Worm (Caenorhabditis elegans) whole organism, mixed stage, embryonic: ENCODE results near the gene nhr-140.
A peak's percentile ranks its signal among the peaks of the same experiment; 100 is the strongest.

Source experiments
- M03D4.4 ChIP-seq: sonication (generic microtip); optimal IDR thresholded peaks from 2 replicates; lab custom pipeline; 2017; ENCODE audit warnings: mild to moderate bottlenecking, missing genetic modification characterization, missing compliant biosample characterization
- bed-3 ChIP-seq: fragments of 200-800 bp; sonication (Bioruptor generic); optimal IDR thresholded peaks from 3 replicates; lab custom pipeline; 2018; ENCODE audit warnings: mild to moderate bottlenecking, missing genetic modification characterization, moderate library complexity, missing compliant biosample characterization
- blmp-1 ChIP-seq: fragments of 150-350 bp; optimal IDR thresholded peaks from 2 replicates; lab custom pipeline; 2014; ENCODE audit warnings: missing biosample characterization, missing genetic modification characterization
- ceh-39 ChIP-seq: fragments of 150-350 bp; optimal IDR thresholded peaks from 2 replicates; lab custom pipeline; 2014; ENCODE audit warnings: missing biosample characterization, missing genetic modification characterization
- ceh-43 ChIP-seq: fragments of 200-800 bp; sonication (Bioruptor generic); optimal IDR thresholded peaks from 2 replicates; lab custom pipeline; 2018; ENCODE audit warnings: mild to moderate bottlenecking, missing genetic modification characterization, moderate library complexity, missing compliant biosample characterization
- ces-1 ChIP-seq: fragments of 150-350 bp; optimal IDR thresholded peaks from 2 replicates; lab custom pipeline; 2014; ENCODE audit warnings: missing biosample characterization, missing genetic modification reagents, missing genetic modification characterization
- cnd-1 ChIP-seq: fragments of 200-800 bp; sonication (Bioruptor generic); optimal IDR thresholded peaks from 2 replicates; lab custom pipeline; 2018; ENCODE audit warnings: mild to moderate bottlenecking, missing genetic modification characterization, missing compliant biosample characterization
- drap-1 ChIP-seq: fragments of 200-800 bp; sonication (Bioruptor generic); optimal IDR thresholded peaks from 3 replicates; lab custom pipeline; 2018; ENCODE audit warnings: mild to moderate bottlenecking, missing genetic modification characterization, missing compliant biosample characterization
- elt-1 ChIP-seq: sonication (generic microtip); optimal IDR thresholded peaks from 2 replicates; lab custom pipeline; 2017; ENCODE audit warnings: missing genetic modification characterization, mild to moderate bottlenecking, missing compliant biosample characterization, antibody characterized with exemption, moderate library complexity, borderline replicate concordance; ENCODE audit not compliant: insufficient read depth
- elt-3 ChIP-seq: fragments of 150-350 bp; optimal IDR thresholded peaks from 2 replicates; lab custom pipeline; 2014; ENCODE audit warnings: missing biosample characterization, missing genetic modification characterization
- flh-1 ChIP-seq: fragments of 200-800 bp; sonication (Bioruptor generic); optimal IDR thresholded peaks from 2 replicates; lab custom pipeline; 2018; ENCODE audit warnings: mild to moderate bottlenecking, missing genetic modification characterization, moderate library complexity, missing compliant biosample characterization
- hlh-1 ChIP-seq: fragments of 150-350 bp; optimal IDR thresholded peaks from 2 replicates; lab custom pipeline; 2014; ENCODE audit warnings: missing biosample characterization, missing genetic modification reagents, missing genetic modification characterization
- lin-13 ChIP-seq: fragments of 150-350 bp; optimal IDR thresholded peaks from 2 replicates; lab custom pipeline; 2014; ENCODE audit warnings: missing biosample characterization, missing genetic modification characterization
- lin-32 ChIP-seq: fragments of 200-800 bp; sonication (Bioruptor generic); optimal IDR thresholded peaks from 2 replicates; lab custom pipeline; 2018; ENCODE audit warnings: mild to moderate bottlenecking, missing genetic modification characterization, missing compliant biosample characterization
- lsy-2 ChIP-seq: fragments of 150-350 bp; optimal IDR thresholded peaks from 2 replicates; lab custom pipeline; 2014; ENCODE audit warnings: missing biosample characterization, missing genetic modification characterization
- mab-5 ChIP-seq: fragments of 150-350 bp; optimal IDR thresholded peaks from 2 replicates; lab custom pipeline; 2014; ENCODE audit warnings: missing biosample characterization, missing genetic modification characterization
- mls-2 ChIP-seq: sonication (generic microtip); optimal IDR thresholded peaks from 2 replicates; lab custom pipeline; 2016; ENCODE audit warnings: mild to moderate bottlenecking, missing genetic modification characterization, moderate library complexity, missing compliant biosample characterization
- nhr-12 ChIP-seq: fragments of 150-350 bp; optimal IDR thresholded peaks from 2 replicates; lab custom pipeline; 2014; ENCODE audit warnings: missing biosample characterization, missing genetic modification characterization
- nhr-2 ChIP-seq: fragments of 150-350 bp; optimal IDR thresholded peaks from 2 replicates; lab custom pipeline; 2014; ENCODE audit warnings: missing biosample characterization, missing genetic modification characterization
- nhr-237 ChIP-seq: fragments of 150-350 bp; optimal IDR thresholded peaks from 2 replicates; lab custom pipeline; 2014; ENCODE audit warnings: missing biosample characterization, missing genetic modification characterization
- nhr-28 ChIP-seq: fragments of 150-350 bp; optimal IDR thresholded peaks from 2 replicates; lab custom pipeline; 2014; ENCODE audit warnings: missing biosample characterization, missing genetic modification characterization
- nhr-76 ChIP-seq: sonication (generic microtip); optimal IDR thresholded peaks from 2 replicates; lab custom pipeline; 2017; ENCODE audit warnings: missing biosample characterization, missing genetic modification characterization
- pha-4 ChIP-seq: fragments of 150-350 bp; optimal IDR thresholded peaks from 2 replicates; lab custom pipeline; 2018; ENCODE audit warnings: missing biosample characterization, missing genetic modification reagents, missing genetic modification characterization
- sem-2 ChIP-seq: fragments of 200-800 bp; sonication (Bioruptor generic); optimal IDR thresholded peaks from 2 replicates; lab custom pipeline; 2018; ENCODE audit warnings: mild to moderate bottlenecking, missing genetic modification characterization, missing compliant biosample characterization
- snpc-4 ChIP-seq: fragments of 150-350 bp; optimal IDR thresholded peaks from 2 replicates; lab custom pipeline; 2014; ENCODE audit warnings: missing biosample characterization, missing genetic modification characterization
- sptf-1 ChIP-seq: sonication (generic microtip); optimal IDR thresholded peaks from 2 replicates; lab custom pipeline; 2017; ENCODE audit warnings: mild to moderate bottlenecking, missing genetic modification characterization, moderate library complexity, missing compliant biosample characterization
- tbx-8 ChIP-seq: fragments of 200-800 bp; sonication (Bioruptor generic); optimal IDR thresholded peaks from 2 replicates; lab custom pipeline; 2018; ENCODE audit warnings: mild to moderate bottlenecking, missing genetic modification characterization, moderate library complexity, missing compliant biosample characterization
- unc-120 ChIP-seq: sonication (generic microtip); optimal IDR thresholded peaks from 2 replicates; lab custom pipeline; 2017; ENCODE audit warnings: missing genetic modification characterization, missing compliant biosample characterization; ENCODE audit not compliant: poor library complexity, severe bottlenecking
- unc-39 ChIP-seq: fragments of 150-350 bp; optimal IDR thresholded peaks from 2 replicates; lab custom pipeline; 2014; ENCODE audit warnings: missing biosample characterization, missing genetic modification characterization
- unc-62 ChIP-seq: fragments of 150-350 bp; optimal IDR thresholded peaks from 2 replicates; lab custom pipeline; 2014; ENCODE audit warnings: missing biosample characterization, missing genetic modification reagents, missing genetic modification characterization
- zip-8 ChIP-seq: fragments of 150-350 bp; optimal IDR thresholded peaks from 2 replicates; lab custom pipeline; 2014; ENCODE audit warnings: missing biosample characterization, missing genetic modification characterization
- ztf-11 ChIP-seq: fragments of 150-350 bp; optimal IDR thresholded peaks from 2 replicates; lab custom pipeline; 2014; ENCODE audit warnings: missing biosample characterization, missing genetic modification characterization

The nhr-140 gene

ce11 chrV:6989626-6990138, at the start of gene nhr-140:
Gene nhr-140 (minus strand): TSS chrV:6989676.
- no peak for TF ChIP-seq unc-39 (tag; lab: Kevin White, UChicago)
- TF ChIP-seq nhr-12: no peak
- TF ChIP-seq elt-1: peak; percentile 93
- no peak for TF ChIP-seq ztf-11 (tag; lab: Kevin White, UChicago)
- TF ChIP-seq, all 35 proteins: peak for 1

DNA sequence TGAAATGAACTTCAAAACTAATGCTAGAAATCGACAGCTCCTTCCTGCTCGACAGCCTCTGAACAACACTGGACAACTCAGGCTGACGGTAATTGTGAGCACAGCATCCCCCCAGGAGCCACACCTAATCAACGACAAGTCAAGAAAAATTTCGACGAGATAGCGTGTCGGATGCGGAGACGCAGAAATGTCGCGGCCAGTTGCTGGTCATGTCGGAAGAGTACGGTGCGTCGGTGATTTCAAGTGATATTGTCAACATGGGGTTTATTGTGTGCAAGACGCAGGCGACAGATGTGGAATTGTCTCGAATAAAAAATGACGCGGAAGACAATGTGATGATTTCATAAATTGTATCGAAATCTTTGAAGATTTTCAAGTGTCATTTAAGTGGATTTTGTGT, 47.0 kb upstream of the nhr-140 start, which contains the start of gene twk-11:
twk-11 (minus strand) TSS at position 101 of the 400 bp plus-strand sequence.
- TF ChIP-seq nhr-28 (no peak), pha-4 (tag; lab: Kevin White, UChicago) (peak; percentile 20)

ce11 chrV:7027055-7027454, 37.6 kb upstream of the nhr-140 start, which contains the start of gene F20A1.6:
Gene F20A1.6 (minus strand): TSS chrV:7027155.
- TF ChIP-seq sptf-1 (tag; lab: Kevin White, UChicago) (no peak), mls-2 (tag; lab: Kevin White, UChicago) (no peak), mab-5 (tag; lab: Kevin White, UChicago) (no peak), lsy-2 (tag; lab: Kevin White, UChicago) (no peak), nhr-28 (no peak), nhr-76 (tag; lab: Kevin White, UChicago) (no peak), tbx-8 (no peak), unc-39 (tag; lab: Kevin White, UChicago) (no peak), zip-8 (tag; lab: Kevin White, UChicago) (no peak)

DNA sequence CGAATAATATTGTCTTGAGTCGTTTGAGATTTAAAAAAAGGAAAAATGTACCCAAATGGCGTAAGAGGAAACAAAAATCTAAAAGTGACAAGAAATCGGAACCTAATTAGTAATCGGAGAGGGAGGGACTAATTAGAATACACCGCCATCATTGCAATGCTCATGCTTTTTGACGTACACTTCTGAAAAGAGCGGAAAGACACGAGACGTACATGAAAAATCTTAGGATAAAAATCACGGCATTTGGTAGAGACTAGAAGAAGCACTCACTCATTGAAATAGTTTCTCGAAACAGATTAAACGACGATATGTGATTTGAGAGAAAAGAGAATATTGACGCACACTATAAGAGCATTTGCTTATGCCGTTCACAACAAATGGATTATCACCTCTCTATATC, 33.5 kb upstream of the nhr-140 start:
- TF ChIP-seq sem-2 (no peak), zip-8 (tag; lab: Kevin White, UChicago) (no peak), sptf-1 (tag; lab: Kevin White, UChicago) (no peak), lsy-2 (tag; lab: Kevin White, UChicago) (no peak), flh-1 (no peak), elt-3 (tag; lab: Kevin White, UChicago) (no peak), cnd-1 (tag; lab: Kevin White, UChicago) (no peak), nhr-12 (no peak), ces-1 (GFP tag; lab: Kevin White, UChicago) (no peak), drap-1 (GFP tag; lab: Kevin White, UChicago) (no peak), nhr-2 (tag; lab: Kevin White, UChicago) (no peak), ceh-43 (no peak), snpc-4 (tag; lab: Kevin White, UChicago) (no peak), lin-13 (no peak), ceh-39 (no peak), nhr-28 (no peak), unc-120 (tag; lab: Kevin White, UChicago) (no peak)

DNA sequence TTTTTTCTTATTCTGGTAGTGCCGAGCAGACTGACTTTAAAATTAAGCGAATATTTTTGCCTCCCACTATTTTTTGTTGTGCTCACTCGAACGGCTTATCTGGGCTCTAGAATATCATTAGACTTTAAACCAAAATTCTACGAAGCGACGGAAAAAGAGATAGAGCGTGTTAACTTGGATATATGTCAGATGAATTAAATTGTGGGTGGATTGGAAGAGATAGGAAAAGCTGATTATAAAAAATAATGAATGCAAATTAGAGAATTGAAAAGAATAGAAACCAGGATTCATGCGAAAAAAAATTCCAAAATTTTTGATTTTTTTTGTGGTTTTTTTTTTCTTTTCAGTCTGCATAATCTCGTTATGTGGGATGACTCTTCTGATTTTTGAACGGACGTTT, 32.3 kb upstream of the nhr-140 start, which contains the start of gene F20A1.4:
F20A1.4 (minus strand) TSS at position 101 of the 400 bp plus-strand sequence.
- TF ChIP-seq nhr-12: no peak
- no peak for TF ChIP-seq sptf-1 (tag; lab: Kevin White, UChicago)
- no peak for TF ChIP-seq hlh-1 (tag; lab: Kevin White, UChicago)
- TF ChIP-seq M03D4.4 (tag; lab: Kevin White, UChicago): no peak
- no peak for TF ChIP-seq nhr-237
- no peak for TF ChIP-seq elt-1
- TF ChIP-seq bed-3 (GFP tag; lab: Kevin White, UChicago): no peak
- TF ChIP-seq zip-8 (tag; lab: Kevin White, UChicago): no peak
- TF ChIP-seq ces-1 (GFP tag; lab: Kevin White, UChicago): no peak
- TF ChIP-seq lin-32 (GFP tag; lab: Kevin White, UChicago): no peak
- no peak for TF ChIP-seq cnd-1 (tag; lab: Kevin White, UChicago)
- TF ChIP-seq ceh-43: no peak
- TF ChIP-seq unc-62 (GFP tag; lab: Kevin White, UChicago): no peak
- TF ChIP-seq blmp-1: no peak
- no peak for TF ChIP-seq flh-1
- TF ChIP-seq nhr-76 (tag; lab: Kevin White, UChicago): no peak
